Fruit fly (Drosophila melanogaster) whole organism, embryonic: ENCODE results near the gene COX7AL2.

Experiments
- ATbp ChIP-seq: fragments of 200-800 bp; sonication (Bioruptor generic); optimal IDR thresholded peaks from 2 replicates; lab custom pipeline; 2017; ENCODE audit warnings: missing biosample characterization, mild to moderate bottlenecking, missing genetic modification characterization, missing genetic modification reagents
- Atf-2 ChIP-seq: fragments of 200-800 bp; sonication (Bioruptor generic); optimal IDR thresholded peaks from 2 replicates; lab custom pipeline; 2016; ENCODE audit warnings: missing biosample characterization, missing genetic modification characterization
- B-H1 ChIP-seq: fragments of 200-800 bp; sonication (Bioruptor generic); IDR thresholded peaks from 3 replicates; pipeline ENCODE4 v1.3.6; 2022; ENCODE audit warnings: missing biosample characterization, missing genetic modification characterization
- Bdp1 ChIP-seq: fragments of 200-800 bp; sonication (Bioruptor generic); optimal IDR thresholded peaks from 3 replicates; lab custom pipeline; 2016; ENCODE audit warnings: missing biosample characterization, missing genetic modification characterization
- CG10431 ChIP-seq: fragments of 200-800 bp; sonication (Bioruptor generic); optimal IDR thresholded peaks from 3 replicates; lab custom pipeline; 2018; ENCODE audit warnings: missing biosample characterization, mild to moderate bottlenecking, missing genetic modification characterization
- CG14441 ChIP-seq: fragments of 200-800 bp; sonication (Bioruptor generic); IDR thresholded peaks from 2 replicates; pipeline ENCODE4 v1.3.6; 2022; ENCODE audit warnings: missing biosample characterization, missing genetic modification characterization
- CG15479 ChIP-seq: fragments of 200-800 bp; sonication (Bioruptor generic); optimal IDR thresholded peaks from 3 replicates; lab custom pipeline; 2019; ENCODE audit warnings: missing biosample characterization, mild to moderate bottlenecking, missing genetic modification characterization, moderate library complexity
- CG18262 ChIP-seq: fragments of 200-800 bp; optimal IDR thresholded peaks from 3 replicates; lab custom pipeline; 2019; ENCODE audit warnings: missing biosample characterization, mild to moderate bottlenecking, missing genetic modification characterization, moderate library complexity
- CG18599 ChIP-seq: fragments of 200-800 bp; sonication (Bioruptor generic); optimal IDR thresholded peaks from 3 replicates; lab custom pipeline; 2017; ENCODE audit warnings: missing biosample characterization, missing genetic modification characterization, mild to moderate bottlenecking, moderate library complexity, missing genetic modification reagents
- CG18764 ChIP-seq: fragments of 200-800 bp; sonication (Bioruptor generic); optimal IDR thresholded peaks from 3 replicates; lab custom pipeline; 2016; ENCODE audit warnings: missing biosample characterization, missing genetic modification characterization
- CG31224 ChIP-seq: fragments of 200-800 bp; sonication (Bioruptor generic); IDR thresholded peaks from 2 replicates; pipeline ENCODE4 v1.3.6; 2022; ENCODE audit warnings: missing biosample characterization, missing genetic modification characterization
- CG4328 ChIP-seq: fragments of 200-800 bp; sonication (Bioruptor generic); optimal IDR thresholded peaks from 3 replicates; lab custom pipeline; 2017; ENCODE audit warnings: missing biosample characterization, missing genetic modification reagents, missing genetic modification characterization
- CG4424 ChIP-seq: fragments of 200-800 bp; sonication (Bioruptor generic); optimal IDR thresholded peaks from 3 replicates; lab custom pipeline; 2016; ENCODE audit warnings: missing biosample characterization, missing genetic modification characterization
- CG4730 ChIP-seq: fragments of 200-800 bp; sonication (Bioruptor generic); IDR thresholded peaks from 2 replicates; pipeline ENCODE4 v1.3.6; 2022; ENCODE audit warnings: missing biosample characterization, missing genetic modification characterization
- CG6254 ChIP-seq: fragments of 200-800 bp; sonication (Bioruptor generic); optimal IDR thresholded peaks from 3 replicates; lab custom pipeline; 2017; ENCODE audit warnings: mild to moderate bottlenecking, missing biosample characterization, missing genetic modification reagents, missing genetic modification characterization
- CG6683 ChIP-seq: fragments of 200-800 bp; sonication (Bioruptor generic); optimal IDR thresholded peaks from 2 replicates; lab custom pipeline; 2017; ENCODE audit warnings: missing biosample characterization, mild to moderate bottlenecking, missing genetic modification characterization, missing genetic modification reagents
- CG9797 ChIP-seq: fragments of 200-800 bp; sonication (Bioruptor generic); optimal IDR thresholded peaks from 3 replicates; lab custom pipeline; 2018; ENCODE audit warnings: missing biosample characterization, mild to moderate bottlenecking, missing genetic modification characterization
- Dbx ChIP-seq: fragments of 200-800 bp; sonication (Bioruptor generic); IDR thresholded peaks from 3 replicates; pipeline ENCODE4 v1.3.6; 2022; ENCODE audit warnings: missing biosample characterization, missing genetic modification characterization
- Deaf1 ChIP-seq: fragments of 200-800 bp; optimal IDR thresholded peaks from 3 replicates; lab custom pipeline; 2019; ENCODE audit warnings: missing biosample characterization, mild to moderate bottlenecking, missing genetic modification characterization, moderate library complexity
- Doc2 ChIP-seq: fragments of 200-800 bp; sonication (Bioruptor generic); IDR thresholded peaks from 2 replicates; pipeline ENCODE4 v1.3.6; 2022; ENCODE audit warnings: missing biosample characterization, missing genetic modification characterization
- Fer3 ChIP-seq: fragments of 200-800 bp; sonication (Bioruptor generic); optimal IDR thresholded peaks from 2 replicates; lab custom pipeline; 2018; ENCODE audit warnings: missing biosample characterization, mild to moderate bottlenecking, missing genetic modification characterization, moderate library complexity
- Jarid2 ChIP-seq: fragments of 200-800 bp; sonication (Bioruptor generic); optimal IDR thresholded peaks from 3 replicates; lab custom pipeline; 2017; ENCODE audit warnings: mild to moderate bottlenecking, missing biosample characterization, missing genetic modification reagents, missing genetic modification characterization
- Lpt ChIP-seq: fragments of >200 bp; optimal IDR thresholded peaks from 2 replicates; lab custom pipeline; 2018; ENCODE audit warnings: missing biosample characterization, missing genetic modification characterization
- MBD-R2 ChIP-seq: fragments of 200-800 bp; sonication (Bioruptor generic); IDR thresholded peaks from 2 replicates; pipeline ENCODE4 v1.3.6; 2022; ENCODE audit warnings: missing biosample characterization, missing genetic modification characterization
- Max ChIP-seq: fragments of 200-800 bp; sonication (Bioruptor generic); optimal IDR thresholded peaks from 2 replicates; lab custom pipeline; 2016; ENCODE audit warnings: missing biosample characterization, mild to moderate bottlenecking, missing genetic modification characterization
- Meics ChIP-seq: fragments of 200-800 bp; sonication (Bioruptor generic); optimal IDR thresholded peaks from 2 replicates; lab custom pipeline; 2017; ENCODE audit warnings: missing biosample characterization, mild to moderate bottlenecking, missing genetic modification characterization
- PHDP ChIP-seq: fragments of 200-800 bp; sonication (Bioruptor generic); optimal IDR thresholded peaks from 3 replicates; lab custom pipeline; 2018; ENCODE audit warnings: missing biosample characterization, mild to moderate bottlenecking, missing genetic modification characterization, moderate library complexity
- Ptx1 ChIP-seq: fragments of 200-800 bp; sonication (Bioruptor generic); IDR thresholded peaks from 2 replicates; pipeline ENCODE4 v1.3.6; 2022; ENCODE audit warnings: missing biosample characterization, missing genetic modification characterization
- Sry-δ ChIP-seq: fragments of 200-800 bp; sonication (Bioruptor generic); optimal IDR thresholded peaks from 2 replicates; lab custom pipeline; 2016; ENCODE audit warnings: missing biosample characterization, missing genetic modification characterization
- Tbp ChIP-seq: fragments of >200 bp; optimal IDR thresholded peaks from 2 replicates; lab custom pipeline; 2018; ENCODE audit warnings: missing biosample characterization, missing genetic modification characterization
- ab ChIP-seq: fragments of 200-800 bp; sonication (Bioruptor generic); optimal IDR thresholded peaks from 2 replicates; lab custom pipeline; 2016; ENCODE audit warnings: missing biosample characterization, missing genetic modification characterization
- az2 ChIP-seq: fragments of 200-800 bp; sonication (Bioruptor generic); optimal IDR thresholded peaks from 3 replicates; lab custom pipeline; 2016; ENCODE audit warnings: missing biosample characterization, missing genetic modification characterization
- cato ChIP-seq: fragments of 200-800 bp; sonication (Bioruptor generic); optimal IDR thresholded peaks from 2 replicates; lab custom pipeline; 2016; ENCODE audit warnings: missing biosample characterization, missing genetic modification characterization, borderline replicate concordance
- dm ChIP-seq: fragments of 200-800 bp; sonication (Bioruptor generic); optimal IDR thresholded peaks from 3 replicates; lab custom pipeline; 2016; ENCODE audit warnings: missing biosample characterization, missing genetic modification characterization
- dpn ChIP-seq, 2 experiments: fragments of 200-800 bp; sonication (Bioruptor generic); optimal IDR thresholded peaks; 3 replicates each; lab custom pipeline; 2016; ENCODE audit warnings: missing biosample characterization in 2 of 2, missing genetic modification characterization in 2 of 2
- en ChIP-seq: fragments of 200-800 bp; sonication (Bioruptor generic); optimal IDR thresholded peaks from 2 replicates; lab custom pipeline; 2016; ENCODE audit warnings: missing biosample characterization, missing genetic modification characterization
- eve ChIP-seq, 2 experiments: fragments of >200 bp; optimal IDR thresholded peaks; 2 replicates each; lab custom pipeline; 2017; ENCODE audit warnings: missing biosample characterization in 2 of 2, missing genetic modification characterization in 2 of 2
- gce ChIP-seq: fragments of 200-800 bp; sonication (Bioruptor generic); IDR thresholded peaks from 3 replicates; pipeline ENCODE4 v1.3.6; 2022; ENCODE audit warnings: missing biosample characterization, missing genetic modification characterization
- gfzf ChIP-seq: fragments of 200-800 bp; sonication (Bioruptor generic); optimal IDR thresholded peaks from 2 replicates; lab custom pipeline; 2016; ENCODE audit warnings: missing biosample characterization, mild to moderate bottlenecking, missing genetic modification characterization, moderate library complexity
- hb ChIP-seq: fragments of 200-800 bp; sonication (Bioruptor generic); IDR thresholded peaks from 3 replicates; pipeline ENCODE4 v1.3.6; 2022; ENCODE audit warnings: missing biosample characterization, missing genetic modification characterization; ENCODE audit not compliant: partially characterized antibody
- hth ChIP-seq: fragments of >200 bp; optimal IDR thresholded peaks from 2 replicates; lab custom pipeline; 2017; ENCODE audit warnings: inconsistent platforms
- lab ChIP-seq: fragments of 200-800 bp; sonication (Bioruptor generic); optimal IDR thresholded peaks from 3 replicates; lab custom pipeline; 2017; ENCODE audit warnings: missing biosample characterization, missing genetic modification characterization, mild to moderate bottlenecking, moderate library complexity, missing genetic modification reagents
- nerfin-2 ChIP-seq: fragments of 200-800 bp; sonication (Bioruptor generic); IDR thresholded peaks from 2 replicates; pipeline ENCODE4 v1.3.6; 2022; ENCODE audit warnings: missing biosample characterization, missing genetic modification characterization; ENCODE audit not compliant: partially characterized antibody
- nom ChIP-seq: fragments of 200-800 bp; sonication (Bioruptor generic); optimal IDR thresholded peaks from 2 replicates; lab custom pipeline; 2017; ENCODE audit warnings: missing biosample characterization, missing genetic modification characterization, mild to moderate bottlenecking, moderate library complexity, missing genetic modification reagents
- pfk ChIP-seq: fragments of 200-800 bp; sonication (Bioruptor generic); optimal IDR thresholded peaks from 2 replicates; lab custom pipeline; 2018; ENCODE audit warnings: missing biosample characterization, mild to moderate bottlenecking, missing genetic modification characterization, moderate library complexity
- pho ChIP-seq: fragments of 200-800 bp; sonication (Bioruptor generic); optimal IDR thresholded peaks from 2 replicates; lab custom pipeline; 2016; ENCODE audit warnings: missing biosample characterization, missing genetic modification characterization
- phol ChIP-seq: fragments of 200-800 bp; sonication (Bioruptor generic); optimal IDR thresholded peaks from 3 replicates; lab custom pipeline; 2018; ENCODE audit warnings: missing biosample characterization, mild to moderate bottlenecking, missing genetic modification characterization, moderate library complexity
- sens ChIP-seq: fragments of 200-800 bp; sonication (Bioruptor generic); peaks from one replicate; lab custom pipeline; 2016; ENCODE audit warnings: missing biosample characterization, missing genetic modification characterization
- slou ChIP-seq: fragments of 200-800 bp; sonication (Bioruptor generic); optimal IDR thresholded peaks from 3 replicates; lab custom pipeline; 2016; ENCODE audit warnings: missing biosample characterization, missing genetic modification characterization
- slp2 ChIP-seq: fragments of 200-800 bp; sonication (Bioruptor generic); optimal IDR thresholded peaks from 2 replicates; lab custom pipeline; 2016; ENCODE audit warnings: missing biosample characterization, missing genetic modification characterization
- wdn ChIP-seq: fragments of 200-800 bp; sonication (Bioruptor generic); IDR thresholded peaks from 2 replicates; pipeline ENCODE4 v1.3.6; 2022; ENCODE audit warnings: missing biosample characterization, missing genetic modification characterization

Gene COX7AL2

DNA sequence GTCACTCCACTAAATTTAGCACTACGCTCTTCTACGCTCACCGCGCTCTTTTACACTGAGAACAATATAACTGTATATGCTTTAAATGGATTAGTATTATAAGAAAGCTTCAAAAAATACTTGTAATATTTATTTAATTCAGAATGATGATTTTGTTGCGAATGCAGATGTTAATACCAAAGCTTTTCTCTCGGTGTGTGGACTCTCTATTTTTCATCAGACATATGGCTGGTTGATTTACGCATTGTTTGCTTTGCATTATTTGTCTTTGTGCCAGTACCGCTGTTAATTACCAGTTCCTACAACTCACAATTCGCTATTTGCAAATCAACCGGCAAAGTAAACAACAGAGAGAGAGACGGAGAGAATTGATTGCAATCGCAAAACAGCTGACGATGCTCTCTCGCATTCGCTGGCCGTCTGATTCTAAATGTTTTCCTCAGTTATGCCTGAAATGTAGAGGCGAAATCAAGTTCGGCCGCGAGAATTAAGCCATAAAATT, 24.0 kb upstream of the COX7AL2 start (continued):
- TF ChIP-seq nom (GFP tag; lab: Kevin White, UChicago): peak; percentile 96
- TF ChIP-seq Fer3 (tag; lab: Kevin White, UChicago): peak; percentile 96
- TF ChIP-seq Max (GFP tag; lab: Kevin White, UChicago): peak; percentile 89
- peak; percentile 97 for TF ChIP-seq CG18599 (GFP tag; lab: Kevin White, UChicago)
- TF ChIP-seq Jarid2: peak; percentile 68
- TF ChIP-seq pho: peak; percentile 97
- TF ChIP-seq lab (GFP tag; lab: Kevin White, UChicago): peak; percentile 97
- peak; percentile 92 for TF ChIP-seq slou
- peak; percentile 96 for TF ChIP-seq ATbp (GFP tag; lab: Kevin White, UChicago)
- TF ChIP-seq hb (GFP tag; lab: Robert Waterston, UW): no peak
- TF ChIP-seq Deaf1 (tag; lab: Kevin White, UChicago): peak; percentile 79
- no peak for TF ChIP-seq hth (lab: Kevin White, UChicago)
- peak; percentile 94 for TF ChIP-seq CG31224 (GFP tag; lab: Robert Waterston, UW)
- peak; percentile 79 for TF ChIP-seq CG4328 (GFP tag; lab: Kevin White, UChicago)
- TF ChIP-seq dpn (GFP tag; optimal IDR thresholded peaks at IDR 0.05; lab: Kevin White, UChicago): peak; percentile 95 to 97
- peak; percentile 80 for TF ChIP-seq CG6254
- TF ChIP-seq Tbp (GFP tag; lab: Kevin White, UChicago): no peak
- no peak for TF ChIP-seq Lpt
- peak; percentile 96 for TF ChIP-seq az2
- TF ChIP-seq Atf-2 (GFP tag; lab: Kevin White, UChicago): peak; percentile 94
- TF ChIP-seq MBD-R2: peak; percentile 96
- TF ChIP-seq PHDP (tag; lab: Kevin White, UChicago): peak; percentile 98
- TF ChIP-seq Sry-δ: peak; percentile 51
- peak; percentile 92 for TF ChIP-seq cato (GFP tag; lab: Kevin White, UChicago)
- no peak for TF ChIP-seq nerfin-2 (GFP tag; lab: Robert Waterston, UW)
- TF ChIP-seq Doc2 (GFP tag; lab: Robert Waterston, UW): peak; percentile 92
- TF ChIP-seq B-H1 (GFP tag; lab: Robert Waterston, UW): peak; percentile 97
- TF ChIP-seq dm (GFP tag; lab: Kevin White, UChicago): peak; percentile 86
- TF ChIP-seq CG18764 (GFP tag; lab: Kevin White, UChicago): peak; percentile 93
- peak; percentile 99 for TF ChIP-seq sens
- no peak for TF ChIP-seq gfzf (GFP tag; lab: Kevin White, UChicago)
- TF ChIP-seq eve (GFP tag; optimal IDR thresholded peaks at IDR 0.05; lab: Kevin White, UChicago): peak in 1 of 2 experiments; percentile 4
- TF ChIP-seq CG18262 (tag; lab: Kevin White, UChicago): peak; percentile 94
- peak; percentile 93 for TF ChIP-seq ab (GFP tag; lab: Kevin White, UChicago)
- peak; percentile 88 for TF ChIP-seq CG6683 (GFP tag; lab: Kevin White, UChicago)
- TF ChIP-seq CG14441 (GFP tag; lab: Robert Waterston, UW): peak; percentile 98
- TF ChIP-seq en (GFP tag; lab: Kevin White, UChicago): peak; percentile 90
- no peak for TF ChIP-seq pfk (GFP tag; lab: Kevin White, UChicago)
- peak; percentile 96 for TF ChIP-seq wdn (GFP tag; lab: Robert Waterston, UW)
- peak; percentile 90 for TF ChIP-seq slp2
- TF ChIP-seq gce (GFP tag; lab: Robert Waterston, UW): peak; percentile 97
- TF ChIP-seq Ptx1: peak; percentile 99
- TF ChIP-seq CG10431 (GFP tag; lab: Kevin White, UChicago): peak; percentile 72
- TF ChIP-seq Bdp1: peak; percentile 93
- TF ChIP-seq Dbx (GFP tag; lab: Robert Waterston, UW): peak; percentile 98
- TF ChIP-seq CG4424 (GFP tag; lab: Kevin White, UChicago): peak; percentile 92
- TF ChIP-seq Meics: peak; percentile 97
- peak; percentile 8 for TF ChIP-seq CG9797 (GFP tag; lab: Kevin White, UChicago)
- TF ChIP-seq CG4730 (GFP tag; lab: Robert Waterston, UW): peak; percentile 95
- peak; percentile 92 for TF ChIP-seq phol (tag; lab: Kevin White, UChicago)
- peak; percentile 75 for TF ChIP-seq CG15479 (GFP tag; lab: Kevin White, UChicago)
